Fruit fly (Drosophila melanogaster): ENCODE measurements around the gene HDAC11.

DNA sequence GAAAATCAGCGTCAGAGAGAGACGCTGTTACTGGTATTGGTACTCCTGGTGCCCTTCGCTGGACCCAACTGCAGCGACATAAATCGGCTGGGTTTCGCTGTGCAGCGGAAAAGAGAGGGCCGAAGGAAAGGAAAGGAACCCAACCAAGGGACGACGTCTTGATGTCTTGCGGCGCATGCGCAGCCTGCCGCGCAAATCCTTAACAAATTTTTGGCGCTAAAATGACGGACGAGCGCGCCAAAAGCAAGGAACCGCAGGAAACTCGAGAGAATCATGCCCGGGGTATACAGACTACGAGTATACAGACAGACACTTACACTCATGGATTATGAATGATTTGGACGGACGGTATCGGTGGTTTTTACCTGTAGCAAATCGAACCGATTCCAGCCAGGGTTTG is 10.9 kb upstream of the HDAC11 start:
- no peak for TF ChIP-seq Awh (GFP tag; IDR thresholded peaks at IDR 0.05)
- no peak for TF ChIP-seq CG11247 (GFP tag; IDR thresholded peaks at IDR 0.05)
